Worm (Caenorhabditis elegans): ENCODE data around the gene T02B11.3.
"Not testable (repeated sequence)": the region's sequence is repeated elsewhere in the genome, so short reads cannot be mapped to it uniquely, and the experiment has no call there.

T02B11.3 gene

DNA sequence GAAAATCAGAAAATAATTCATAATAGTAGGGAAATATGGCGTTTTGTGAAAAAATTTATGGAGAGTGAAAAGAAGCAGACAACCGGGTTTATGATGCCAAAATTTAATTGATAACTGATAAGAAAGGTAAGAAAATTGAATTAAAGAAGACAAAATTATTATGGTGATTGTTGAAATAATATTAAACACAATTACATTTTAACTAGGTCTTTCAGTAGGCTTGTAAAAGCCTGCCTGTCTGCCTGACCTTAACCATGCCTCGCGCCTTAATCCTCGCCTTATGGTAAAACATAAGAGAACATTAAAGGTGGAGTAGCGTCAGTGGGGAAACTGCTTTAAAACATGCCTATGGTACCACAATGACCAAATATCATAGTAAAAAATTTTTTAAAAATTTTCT lies 11.9 kb upstream of the T02B11.3 start, which contains the start of gene T02B11.8:
Gene T02B11.8 (minus strand): TSS at position 101 of the 400 bp plus-strand sequence.
- TF ChIP-seq W03F9.2 (tag; optimal IDR thresholded peaks at IDR 0.05): no peak
- TF ChIP-seq dao-5 (tag; optimal IDR thresholded peaks at IDR 0.05): no peak
- TF ChIP-seq him-1 (tag; optimal IDR thresholded peaks at IDR 0.05): no peak

DNA sequence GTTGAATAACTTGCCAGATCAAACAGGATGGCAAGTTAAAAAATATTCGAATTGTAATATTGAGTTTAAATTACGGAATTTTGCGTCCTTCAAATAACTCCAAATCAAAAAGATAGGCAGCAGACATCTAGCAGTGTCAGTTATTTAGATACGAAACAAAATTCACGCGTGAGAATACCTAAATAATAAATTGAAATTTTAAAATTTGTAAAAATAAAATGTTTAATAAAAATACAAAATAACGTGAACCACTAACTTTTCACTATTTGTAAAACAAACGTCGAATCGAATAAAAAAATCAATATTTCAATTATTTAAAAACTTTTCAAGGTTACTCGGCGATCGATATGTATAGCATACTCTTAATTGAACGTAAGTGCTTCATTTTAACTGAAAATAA lies 9.3 kb upstream of the T02B11.3 start, which contains the start of gene T02B11.9:
Gene T02B11.9 (plus strand): TSS at position 301 of the 400 bp plus-strand sequence.
- TF ChIP-seq dao-5 (tag; optimal IDR thresholded peaks at IDR 0.05) (no peak), W03F9.2 (tag; optimal IDR thresholded peaks at IDR 0.05) (no peak)

DNA sequence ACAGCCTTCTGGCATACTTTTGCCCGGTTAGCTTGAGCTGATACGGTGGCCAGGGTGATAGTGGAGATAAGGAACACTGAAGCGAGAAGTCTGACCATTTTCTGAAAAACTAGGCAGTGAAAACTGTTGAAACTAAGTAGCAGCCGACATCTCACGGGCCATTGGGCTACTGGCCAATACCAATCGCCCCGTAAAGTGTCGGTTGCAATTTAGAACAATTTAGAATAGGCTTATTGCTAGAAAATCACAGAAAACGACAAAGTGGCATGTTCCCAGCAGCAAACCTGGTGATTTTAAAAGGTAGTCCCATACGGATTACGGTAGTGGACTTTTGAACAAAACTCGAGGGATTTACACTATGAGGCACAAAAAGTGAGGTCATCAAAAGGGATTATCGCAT lies 4.4 kb upstream of the T02B11.3 start, which contains the start of gene T02B11.4:
Gene T02B11.4 (minus strand): TSS at position 101 of the 400 bp plus-strand sequence.
- TF ChIP-seq him-1 (tag; optimal IDR thresholded peaks at IDR 0.05) (no peak), dao-5 (tag; optimal IDR thresholded peaks at IDR 0.05) (no peak), W03F9.2 (tag; optimal IDR thresholded peaks at IDR 0.05) (no peak)

DNA sequence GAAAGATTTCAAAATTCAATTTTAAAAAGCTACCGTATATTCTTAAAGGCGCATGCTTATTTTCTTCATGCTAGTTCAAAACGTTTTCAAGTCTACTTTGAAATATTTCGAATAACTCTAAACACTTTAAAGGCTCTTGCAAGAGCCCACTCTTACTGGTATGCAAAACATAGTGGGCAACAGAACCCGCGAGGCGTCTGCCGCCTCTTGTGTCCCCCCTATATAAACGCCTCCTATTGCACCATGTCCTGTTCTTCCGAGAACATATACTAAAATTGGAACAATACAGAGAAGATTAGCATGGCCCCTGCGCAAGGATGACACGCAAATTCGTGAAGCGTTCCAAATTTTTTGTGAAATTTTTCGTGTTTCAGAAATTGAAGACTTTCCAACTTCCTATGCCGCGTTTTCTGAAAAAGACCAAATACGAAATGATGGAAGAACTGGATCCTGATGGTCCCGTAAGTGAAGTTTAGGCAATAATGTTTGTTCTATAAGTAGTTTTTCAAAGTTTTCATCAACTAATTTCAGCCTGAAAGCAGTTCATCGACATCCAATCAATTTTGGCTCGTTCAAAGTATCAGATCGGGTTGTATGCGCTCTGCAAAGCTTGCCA lies 7.7 kb downstream of the T02B11.3 start:
- no peak for TF ChIP-seq him-1 (tag; optimal IDR thresholded peaks at IDR 0.05)
- TF ChIP-seq W03F9.2 (tag; optimal IDR thresholded peaks at IDR 0.05): no peak
- no peak for TF ChIP-seq dao-5 (tag; optimal IDR thresholded peaks at IDR 0.05)

DNA sequence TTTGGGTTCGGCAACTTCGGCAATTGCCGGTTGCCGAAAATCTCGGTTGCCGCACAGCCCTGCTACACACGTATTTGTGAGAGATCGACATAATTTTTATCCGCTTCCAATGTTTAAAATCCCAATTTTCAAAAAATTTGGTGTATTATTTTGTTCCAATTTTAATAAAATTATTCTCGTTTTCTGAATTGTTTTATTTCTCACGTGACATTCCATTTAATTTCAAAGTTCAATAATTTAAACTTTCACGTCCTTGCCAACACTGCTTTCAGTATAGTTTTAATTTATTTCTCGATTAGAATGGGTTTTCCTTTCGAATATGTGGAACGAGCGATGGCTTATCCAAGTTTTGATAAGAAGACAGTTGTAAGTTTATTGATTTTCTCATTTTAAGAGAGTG lies 10.1 kb downstream of the T02B11.3 start, which contains the start of gene K09C6.2:
Gene K09C6.2 (plus strand): TSS at position 301 of the 400 bp plus-strand sequence.
- no peak for TF ChIP-seq dao-5 (tag; optimal IDR thresholded peaks at IDR 0.05)

DNA sequence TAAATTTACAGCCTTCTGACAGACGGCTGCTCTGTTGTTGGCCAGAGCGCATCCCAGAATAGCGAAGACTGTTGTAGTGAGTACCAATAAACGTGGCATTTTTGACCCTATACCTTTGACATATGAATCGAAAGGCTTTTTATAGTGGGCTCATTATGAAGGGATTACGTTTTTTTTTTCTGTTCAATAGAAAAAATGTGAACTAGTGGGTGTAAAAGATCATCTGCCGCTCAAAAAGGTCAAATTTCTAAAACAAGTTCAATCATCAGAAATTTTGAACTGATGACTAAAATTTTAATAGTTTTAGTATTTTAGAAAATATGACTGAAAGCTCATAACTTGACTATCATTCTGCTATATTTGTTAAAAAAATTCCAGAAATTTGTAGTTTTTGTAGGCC lies 11.7 kb downstream of the T02B11.3 start, which contains the start of gene K09C6.9:
Gene K09C6.9 (minus strand): TSS at position 101 of the 400 bp plus-strand sequence.
- TF ChIP-seq him-1 (tag; optimal IDR thresholded peaks at IDR 0.05) (no peak), dao-5 (tag; optimal IDR thresholded peaks at IDR 0.05) (no peak), W03F9.2 (tag; optimal IDR thresholded peaks at IDR 0.05) (no peak)

DNA sequence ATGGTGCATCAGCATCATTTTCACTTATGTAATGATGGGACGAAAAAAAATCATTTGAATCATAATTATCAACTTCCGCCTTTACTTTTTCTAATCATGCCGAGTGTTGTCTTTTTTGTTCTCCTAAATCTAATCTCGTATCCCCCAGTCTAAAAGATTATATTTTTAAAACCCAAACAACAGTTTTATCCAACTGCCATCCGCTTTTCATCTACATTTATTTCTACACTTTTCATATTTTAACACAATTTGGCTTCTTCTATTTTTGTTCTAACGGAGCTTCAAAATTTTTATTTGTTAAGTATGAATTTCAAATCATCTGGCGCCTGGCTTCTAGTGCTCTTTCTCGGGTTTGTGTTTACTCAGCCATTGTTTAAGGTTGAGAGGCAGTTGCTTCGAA lies 14.4 kb downstream of the T02B11.3 start, which contains the start of gene K09C6.3:
Gene K09C6.3 (plus strand): TSS at position 301 of the 400 bp plus-strand sequence.
- TF ChIP-seq dao-5 (tag; optimal IDR thresholded peaks at IDR 0.05): no peak
- TF ChIP-seq W03F9.2 (tag; optimal IDR thresholded peaks at IDR 0.05): no peak
- no peak for TF ChIP-seq him-1 (tag; optimal IDR thresholded peaks at IDR 0.05)

DNA sequence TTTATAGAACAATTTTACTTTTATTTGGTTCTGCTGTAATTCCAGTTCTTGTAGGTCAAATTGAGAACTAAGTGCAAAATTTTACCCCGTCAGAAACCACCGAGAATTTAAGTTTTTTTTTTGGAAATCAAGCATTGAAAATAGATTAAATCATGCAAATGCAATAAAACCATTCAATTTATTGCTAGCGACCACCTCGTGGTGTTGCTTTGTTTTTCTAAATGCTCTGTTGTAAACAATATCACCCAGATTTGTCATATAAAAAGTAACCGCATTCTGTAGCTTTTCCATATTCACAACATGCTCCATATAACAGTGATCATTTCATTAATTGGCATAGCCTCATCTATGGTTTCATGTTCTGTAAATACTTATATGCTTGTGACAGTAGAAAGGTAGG lies 17.1 kb downstream of the T02B11.3 start, which contains the start of gene srbc-12:
Gene srbc-12 (plus strand): TSS at position 301 of the 400 bp plus-strand sequence.
- TF ChIP-seq W03F9.2 (tag; optimal IDR thresholded peaks at IDR 0.05) (no peak), dao-5 (tag; optimal IDR thresholded peaks at IDR 0.05) (no peak), him-1 (tag; optimal IDR thresholded peaks at IDR 0.05) (no peak)

DNA sequence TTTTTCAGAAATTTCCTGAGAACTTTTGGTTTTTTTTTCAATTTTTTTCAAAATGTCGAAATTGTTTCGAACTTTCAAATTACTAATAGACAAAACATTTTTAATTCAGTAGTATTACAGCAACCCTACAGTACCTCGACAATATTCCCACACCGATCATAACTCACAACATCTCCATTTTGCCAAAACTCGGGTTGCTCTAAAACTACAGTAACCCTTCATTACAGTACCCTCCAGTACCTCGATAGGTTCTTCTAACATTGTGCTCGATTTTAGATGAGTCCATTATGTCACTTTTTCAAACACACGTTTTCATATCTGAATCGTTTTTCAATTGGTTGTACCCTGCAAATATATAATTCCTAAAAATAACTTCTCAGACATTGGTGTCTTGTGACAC lies 17.6 kb downstream of the T02B11.3 start:
- no peak for TF ChIP-seq W03F9.2 (tag; optimal IDR thresholded peaks at IDR 0.05)
- no peak for TF ChIP-seq him-1 (tag; optimal IDR thresholded peaks at IDR 0.05)
- no peak for TF ChIP-seq dao-5 (tag; optimal IDR thresholded peaks at IDR 0.05)

DNA sequence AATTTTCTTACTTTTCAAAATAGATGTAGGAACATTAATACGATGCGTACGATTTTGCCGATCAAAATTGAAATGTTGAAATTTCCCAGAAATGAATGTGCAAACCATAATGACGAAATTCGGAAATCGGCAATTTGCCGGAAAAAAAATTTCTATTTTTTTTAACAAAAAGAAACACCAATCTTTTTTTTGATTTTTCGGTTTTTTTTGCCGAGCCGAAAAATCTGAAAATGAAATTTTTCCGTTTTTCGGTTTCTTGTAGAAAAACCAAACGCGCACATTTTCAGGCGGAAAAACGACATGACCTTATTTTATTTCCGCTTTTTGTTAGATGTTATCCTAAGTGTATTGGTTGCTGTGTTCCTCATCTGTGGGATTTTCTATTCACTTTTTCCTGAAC lies 19.1 kb downstream of the T02B11.3 start, which contains the start of gene srbc-13:
Gene srbc-13 (plus strand): TSS at position 301 of the 400 bp plus-strand sequence.
- TF ChIP-seq him-1 (tag; optimal IDR thresholded peaks at IDR 0.05) (no peak), dao-5 (tag; optimal IDR thresholded peaks at IDR 0.05) (no peak), W03F9.2 (tag; optimal IDR thresholded peaks at IDR 0.05) (no peak)

DNA sequence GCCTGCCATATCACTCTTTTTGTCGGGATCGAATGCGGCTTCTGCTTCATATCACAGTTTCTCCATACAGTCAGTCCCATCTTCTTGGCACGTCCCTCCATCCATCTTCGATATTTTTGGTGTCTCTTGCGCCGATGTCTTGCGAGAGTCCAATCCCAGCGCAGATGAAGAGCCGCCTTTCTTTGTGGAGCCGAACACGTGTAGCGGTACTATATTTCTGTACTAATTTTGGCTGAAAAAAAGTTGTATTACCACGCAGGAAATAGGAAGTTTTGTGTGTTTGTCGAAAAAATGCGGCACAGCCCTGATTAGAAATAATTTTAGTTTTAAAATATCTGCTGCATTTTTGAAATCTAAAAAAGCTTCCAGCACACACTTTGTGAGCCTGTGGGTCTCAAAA lies 23.5 kb downstream of the T02B11.3 start, which contains the start of gene K09C6.8:
Gene K09C6.8 (minus strand): TSS at position 101 of the 400 bp plus-strand sequence.
- not testable (repeated sequence) for TF ChIP-seq dao-5, him-1, W03F9.2 (tag; optimal IDR thresholded peaks at IDR 0.05)

DNA sequence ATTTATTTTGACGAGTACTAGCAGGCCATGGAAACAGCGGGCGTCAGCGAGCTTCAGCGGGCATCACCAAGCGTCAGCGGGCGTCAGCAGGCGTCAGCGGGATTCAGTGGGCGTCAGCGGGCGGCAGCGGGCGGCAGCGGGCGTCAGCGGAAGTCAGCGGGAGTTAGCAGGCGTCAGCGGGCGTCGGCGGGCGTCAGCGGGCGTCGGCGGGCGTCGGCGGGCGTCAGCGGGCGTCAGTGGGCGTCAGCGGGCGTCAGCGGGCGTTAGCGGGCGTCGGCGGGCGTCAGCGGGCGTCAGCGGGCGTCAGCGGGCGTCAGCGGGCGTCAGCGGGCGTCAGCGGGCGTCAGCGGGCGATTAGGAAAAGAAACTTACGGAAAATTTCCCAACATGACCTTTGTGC lies 24.0 kb downstream of the T02B11.3 start:
- TF ChIP-seq him-1 (tag; optimal IDR thresholded peaks at IDR 0.05) (no peak), dao-5 (tag; optimal IDR thresholded peaks at IDR 0.05) (no peak), W03F9.2 (tag; optimal IDR thresholded peaks at IDR 0.05) (no peak)

DNA sequence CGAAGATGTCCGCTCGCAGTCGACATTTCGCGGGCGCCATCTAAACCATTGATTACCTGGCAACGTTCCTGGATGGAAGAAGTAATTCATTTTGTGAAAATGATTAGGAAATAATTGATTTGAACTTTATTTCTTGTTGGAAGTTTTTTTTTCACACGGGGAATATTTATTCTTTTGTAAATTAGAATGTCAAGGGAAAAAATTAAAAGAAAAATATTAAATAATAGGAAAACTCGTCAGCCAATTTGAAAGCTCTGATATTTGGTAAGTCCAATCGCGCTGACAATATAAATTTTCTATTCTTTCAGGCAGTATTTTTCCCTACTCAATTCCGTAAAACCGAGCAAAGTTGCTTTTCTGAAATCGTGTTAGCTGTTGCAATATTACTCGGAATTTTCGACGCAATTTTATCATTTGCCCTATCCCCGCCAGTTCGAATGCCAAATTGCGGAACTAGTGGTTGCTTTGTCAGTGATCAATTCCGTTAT lies 27.6 kb downstream of the T02B11.3 start, which contains the start of the genes K09C6.7 and K09C6.10:
Gene K09C6.7 (minus strand): TSS at position 101 of the 488 bp plus-strand sequence.
Gene K09C6.10 (plus strand): TSS at position 438 of the 488 bp plus-strand sequence.
- TF ChIP-seq W03F9.2, dao-5, him-1 (tag; optimal IDR thresholded peaks at IDR 0.05): not testable (repeated sequence)

DNA sequence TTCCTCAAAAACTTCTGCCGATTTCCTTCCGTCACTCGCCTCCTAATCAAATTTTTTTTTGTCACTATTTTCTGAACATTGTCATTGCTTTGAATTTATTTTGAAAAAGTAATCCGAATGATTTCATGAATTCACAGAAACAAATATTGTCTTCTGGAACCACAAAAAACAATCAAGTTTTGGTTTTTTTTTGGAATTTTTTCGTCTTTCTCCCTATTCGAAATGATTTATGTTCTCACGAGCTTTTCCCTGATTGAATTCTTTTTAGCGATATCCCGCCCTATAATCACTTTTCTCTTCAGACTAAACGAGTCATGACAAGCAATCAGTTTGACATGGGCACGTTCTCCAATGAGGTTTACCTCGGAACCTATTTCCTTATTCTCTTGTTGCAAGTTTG lies 33.3 kb downstream of the T02B11.3 start, which contains the start of gene F41H8.1:
Gene F41H8.1 (plus strand): TSS at position 301 of the 400 bp plus-strand sequence.
- no peak for TF ChIP-seq W03F9.2 (tag; optimal IDR thresholded peaks at IDR 0.05)
- TF ChIP-seq dao-5 (tag; optimal IDR thresholded peaks at IDR 0.05): no peak
- no peak for TF ChIP-seq him-1 (tag; optimal IDR thresholded peaks at IDR 0.05)
